Worm (Caenorhabditis elegans) whole organism, L2 larva: ENCODE measurements around the gene rcq-5.

ENCODE experiments used
- R02D3.7 ChIP-seq: fragments of 150-350 bp; optimal IDR thresholded peaks from 2 replicates; lab custom pipeline; 2014; ENCODE audit warnings: missing biosample characterization, missing genetic modification characterization
- ceh-16 ChIP-seq: fragments of 150-350 bp; optimal IDR thresholded peaks from 2 replicates; lab custom pipeline; 2014; ENCODE audit warnings: missing biosample characterization, missing genetic modification characterization
- nhr-129 ChIP-seq: fragments of 150-350 bp; optimal IDR thresholded peaks from 2 replicates; lab custom pipeline; 2014; ENCODE audit warnings: missing biosample characterization, missing genetic modification characterization
- ztf-4 ChIP-seq: fragments of 150-350 bp; optimal IDR thresholded peaks from 2 replicates; lab custom pipeline; 2014; ENCODE audit warnings: missing biosample characterization, missing genetic modification characterization

- TF ChIP-seq R02D3.7 (tag; lab: Kevin White, UChicago) (no peak), ztf-4 (no peak), ceh-16 (no peak), nhr-129 (tag; lab: Kevin White, UChicago) (no peak)
Measured at ce11 chrIII:4060019-4060418, 2.2 kb upstream of the rcq-5 start, which contains the start of gene his-70.
